Worm (Caenorhabditis elegans) whole organism, young adult: Measurements from ENCODE around the gene clec-173.

ENCODE experiments used
- F23B12.7 ChIP-seq: sonication (generic microtip); optimal IDR thresholded peaks from 2 replicates; lab custom pipeline; 2017; ENCODE audit warnings: missing genetic modification characterization, mild to moderate bottlenecking, missing compliant biosample characterization, antibody characterized with exemption, moderate library complexity; ENCODE audit not compliant: insufficient read depth
- F37B4.10 ChIP-seq: fragments of 200-800 bp; sonication (Bioruptor generic); IDR thresholded peaks from 2 replicates; pipeline ENCODE4 v1.3.6; 2022; ENCODE audit warnings: missing genetic modification characterization, missing compliant biosample characterization
- F57A8.1 ChIP-seq: fragments of 200-800 bp; sonication (Bioruptor generic); optimal IDR thresholded peaks from 2 replicates; lab custom pipeline; 2018; ENCODE audit warnings: mild to moderate bottlenecking, missing genetic modification characterization, moderate library complexity, missing compliant biosample characterization
- T07F8.4 ChIP-seq: sonication (generic microtip); optimal IDR thresholded peaks from 2 replicates; lab custom pipeline; 2016; ENCODE audit warnings: mild to moderate bottlenecking, missing genetic modification characterization, moderate library complexity, missing compliant biosample characterization
- T26A5.8 ChIP-seq: sonication (generic microtip); optimal IDR thresholded peaks from 2 replicates; lab custom pipeline; 2016; ENCODE audit warnings: missing genetic modification characterization, missing compliant biosample characterization
- Y53F4B.3 ChIP-seq: fragments of 200-800 bp; sonication (Bioruptor generic); IDR thresholded peaks from 2 replicates; pipeline ENCODE4 v1.3.6; 2022; ENCODE audit warnings: missing genetic modification reagents, missing genetic modification characterization, missing compliant biosample characterization
- Y79H2A.3 ChIP-seq: fragments of 200-800 bp; sonication (Bioruptor generic); conservative IDR thresholded peaks from 2 replicates; pipeline ENCODE4 v1.3.6; 2022; ENCODE audit warnings: missing genetic modification reagents, missing genetic modification characterization, missing compliant biosample characterization
- aptf-3 ChIP-seq: fragments of 200-800 bp; sonication (Bioruptor generic); IDR thresholded peaks from 2 replicates; pipeline ENCODE4 v1.3.6; 2022; ENCODE audit warnings: missing genetic modification characterization, missing compliant biosample characterization
- athp-1 ChIP-seq: sonication (generic microtip); optimal IDR thresholded peaks from 2 replicates; lab custom pipeline; 2017; ENCODE audit warnings: mild to moderate bottlenecking, missing genetic modification characterization, missing compliant biosample characterization
- attf-3 ChIP-seq: fragments of 200-800 bp; sonication (Bioruptor generic); conservative IDR thresholded peaks from 2 replicates; pipeline ENCODE4 v1.3.6; 2022; ENCODE audit warnings: missing genetic modification reagents, missing genetic modification characterization, missing compliant biosample characterization
- ccch-3 ChIP-seq: fragments of 200-800 bp; sonication (Bioruptor generic); optimal IDR thresholded peaks from 2 replicates; lab custom pipeline; 2018; ENCODE audit warnings: mild to moderate bottlenecking, missing genetic modification characterization, missing compliant biosample characterization
- cebp-1 ChIP-seq, 2 experiments: fragments of 200-800 bp in 1 of 2; sonication (Bioruptor generic) in 1 of 2; sonication (generic microtip) in 1 of 2; IDR thresholded peaks in 1 of 2; optimal IDR thresholded peaks in 1 of 2; 2 replicates each; pipeline versions ENCODE4 v1.3.6 to Lab custom; 2017 to 2022; ENCODE audit warnings: missing compliant biosample characterization in 2 of 2, missing genetic modification characterization in 2 of 2, mild to moderate bottlenecking in 1 of 2, missing genetic modification reagents in 1 of 2, moderate library complexity in 1 of 2
- cebp-2 ChIP-seq: fragments of 200-800 bp; sonication (Bioruptor generic); IDR thresholded peaks from 2 replicates; pipeline ENCODE4 v1.3.6; 2022; ENCODE audit warnings: missing genetic modification characterization, missing compliant biosample characterization
- ceh-100 ChIP-seq: fragments of 200-800 bp; sonication (Bioruptor generic); IDR thresholded peaks from 2 replicates; pipeline ENCODE4 v1.3.6; 2022; ENCODE audit warnings: missing genetic modification reagents, missing genetic modification characterization, missing compliant biosample characterization
- ceh-58 ChIP-seq: fragments of 200-800 bp; sonication (Bioruptor generic); IDR thresholded peaks from 2 replicates; pipeline ENCODE4 v1.3.6; 2022; ENCODE audit warnings: missing genetic modification characterization, missing compliant biosample characterization
- ceh-91 ChIP-seq: fragments of 200-800 bp; sonication (Bioruptor generic); IDR thresholded peaks from 2 replicates; pipeline ENCODE4 v1.3.6; 2022; ENCODE audit warnings: missing genetic modification reagents, missing genetic modification characterization, missing compliant biosample characterization
- die-1 ChIP-seq: sonication (generic microtip); optimal IDR thresholded peaks from 2 replicates; lab custom pipeline; 2016; ENCODE audit warnings: missing genotype, mild to moderate bottlenecking, missing genetic modification characterization, missing compliant biosample characterization
- efl-1 ChIP-seq: fragments of 150-350 bp; optimal IDR thresholded peaks from 2 replicates; lab custom pipeline; 2014; ENCODE audit warnings: missing biosample characterization, missing genetic modification reagents, missing genetic modification characterization
- egl-18 ChIP-seq: fragments of 200-800 bp; sonication (Bioruptor generic); IDR thresholded peaks from 2 replicates; pipeline ENCODE4 v1.3.6; 2022; ENCODE audit warnings: missing genetic modification reagents, missing genetic modification characterization, missing compliant biosample characterization
- egl-44 ChIP-seq: fragments of 200-800 bp; sonication (Bioruptor generic); IDR thresholded peaks from 2 replicates; pipeline ENCODE4 v1.3.6; 2022; ENCODE audit warnings: missing genetic modification reagents, missing genetic modification characterization, missing compliant biosample characterization
- ets-4 ChIP-seq: fragments of 200-800 bp; sonication (Bioruptor generic); optimal IDR thresholded peaks from 2 replicates; lab custom pipeline; 2018; ENCODE audit warnings: mild to moderate bottlenecking, missing genetic modification characterization, missing compliant biosample characterization
- hmg-20 ChIP-seq: fragments of 200-800 bp; sonication (Bioruptor generic); IDR thresholded peaks from 2 replicates; pipeline ENCODE4 v1.3.6; 2022; ENCODE audit warnings: missing genetic modification reagents, missing genetic modification characterization, missing compliant biosample characterization
- hsf-1 ChIP-seq: fragments of 200-800 bp; sonication (Bioruptor generic); IDR thresholded peaks from 2 replicates; pipeline ENCODE4 v1.3.6; 2022; ENCODE audit warnings: missing genetic modification reagents, missing genetic modification characterization, missing compliant biosample characterization
- lin-26 ChIP-seq: fragments of 200-800 bp; sonication (Bioruptor generic); IDR thresholded peaks from 2 replicates; pipeline ENCODE4 v1.3.6; 2022; ENCODE audit warnings: missing genetic modification reagents, missing genetic modification characterization, missing compliant biosample characterization
- lir-1 ChIP-seq: fragments of 200-800 bp; sonication (Bioruptor generic); conservative IDR thresholded peaks from 2 replicates; pipeline ENCODE4 v1.3.6; 2022; ENCODE audit warnings: missing genetic modification reagents, missing genetic modification characterization, missing compliant biosample characterization
- madf-6 ChIP-seq: fragments of 200-800 bp; sonication (Bioruptor generic); IDR thresholded peaks from 2 replicates; pipeline ENCODE4 v1.3.6; 2022; ENCODE audit warnings: missing genetic modification reagents, missing genetic modification characterization, missing compliant biosample characterization
- mel-28 ChIP-seq: sonication (generic microtip); optimal IDR thresholded peaks from 2 replicates; lab custom pipeline; 2016; ENCODE audit warnings: borderline replicate concordance, mild to moderate bottlenecking, missing genetic modification characterization, missing compliant biosample characterization
- nfya-1 ChIP-seq: sonication (generic microtip); optimal IDR thresholded peaks from 2 replicates; lab custom pipeline; 2017; ENCODE audit warnings: antibody characterized with exemption, missing compliant biosample characterization, missing genetic modification characterization, borderline replicate concordance; ENCODE audit not compliant: insufficient read depth
- nfya-2 ChIP-seq: fragments of 200-800 bp; sonication (Bioruptor generic); IDR thresholded peaks from 2 replicates; pipeline ENCODE4 v1.3.6; 2022; ENCODE audit warnings: missing genetic modification reagents, missing genetic modification characterization, missing compliant biosample characterization
- nfyb-1 ChIP-seq: fragments of 200-800 bp; sonication (Bioruptor generic); IDR thresholded peaks from 2 replicates; pipeline ENCODE4 v1.3.6; 2022; ENCODE audit warnings: missing genetic modification reagents, missing genetic modification characterization, missing compliant biosample characterization
- nhr-120 ChIP-seq: fragments of 200-800 bp; sonication (Bioruptor generic); IDR thresholded peaks from 2 replicates; pipeline ENCODE4 v1.3.6; 2022; ENCODE audit warnings: missing genetic modification characterization, missing compliant biosample characterization
- nhr-179 ChIP-seq: sonication (generic microtip); optimal IDR thresholded peaks from 2 replicates; lab custom pipeline; 2016; ENCODE audit warnings: mild to moderate bottlenecking, missing genetic modification characterization, missing compliant biosample characterization
- nhr-27 ChIP-seq: fragments of 200-800 bp; sonication (Bioruptor generic); optimal IDR thresholded peaks from 2 replicates; lab custom pipeline; 2018; ENCODE audit warnings: mild to moderate bottlenecking, missing genetic modification characterization, moderate library complexity, missing compliant biosample characterization
- rcor-1 ChIP-seq: fragments of 200-800 bp; sonication (Bioruptor generic); IDR thresholded peaks from 2 replicates; pipeline ENCODE4 v1.3.6; 2022; ENCODE audit warnings: missing genetic modification reagents, missing genetic modification characterization, missing compliant biosample characterization
- rec-8 ChIP-seq, 2 experiments: sonication (generic microtip); optimal IDR thresholded peaks; 2 replicates each; lab custom pipeline; 2016; ENCODE audit warnings: mild to moderate bottlenecking in 2 of 2, missing genetic modification characterization in 2 of 2, missing genetic modification reagents in 2 of 2, missing genotype in 2 of 2, missing biosample characterization in 1 of 2, missing compliant biosample characterization in 1 of 2, moderate library complexity in 1 of 2
- repo-1 ChIP-seq: sonication (generic microtip); optimal IDR thresholded peaks from 2 replicates; lab custom pipeline; 2017; ENCODE audit warnings: mild to moderate bottlenecking, missing genetic modification characterization, missing compliant biosample characterization
- rpc-1 ChIP-seq, 2 experiments: fragments of 150-350 bp in 1 of 2; sonication (generic microtip) in 1 of 2; optimal IDR thresholded peaks; 2 replicates each; lab custom pipeline; 2014 to 2018; ENCODE audit warnings: missing biosample characterization in 1 of 2, missing genetic modification characterization in 1 of 2, missing genetic modification reagents in 1 of 2, missing genotype in 1 of 2
- snpc-1.3 ChIP-seq: sonication (generic microtip); optimal IDR thresholded peaks from 2 replicates; lab custom pipeline; 2017; ENCODE audit warnings: missing genetic modification characterization, mild to moderate bottlenecking, missing compliant biosample characterization, antibody characterized with exemption, moderate library complexity, missing genotype, missing genetic modification reagents; ENCODE audit not compliant: insufficient read depth
- tbp1 ChIP-seq: fragments of 200-800 bp; sonication (Bioruptor generic); optimal IDR thresholded peaks from 2 replicates; lab custom pipeline; 2018; ENCODE audit warnings: mild to moderate bottlenecking, missing genetic modification characterization, missing compliant biosample characterization
- unc-62 ChIP-seq: fragments of 150-350 bp; optimal IDR thresholded peaks from 2 replicates; lab custom pipeline; 2014; ENCODE audit warnings: missing biosample characterization, missing genetic modification reagents, missing genetic modification characterization
- zfh-2 ChIP-seq: fragments of 200-800 bp; sonication (Bioruptor generic); conservative IDR thresholded peaks from 2 replicates; pipeline ENCODE4 v1.3.6; 2022; ENCODE audit warnings: missing genetic modification reagents, missing genetic modification characterization, missing compliant biosample characterization
- ztf-22 ChIP-seq: fragments of 200-800 bp; sonication (Bioruptor generic); optimal IDR thresholded peaks from 2 replicates; lab custom pipeline; 2018; ENCODE audit warnings: mild to moderate bottlenecking, missing genetic modification characterization, moderate library complexity, missing compliant biosample characterization
- ztf-25 ChIP-seq: fragments of 200-800 bp; sonication (Bioruptor generic); IDR thresholded peaks from 2 replicates; pipeline ENCODE4 v1.3.6; 2022; ENCODE audit warnings: missing genetic modification reagents, missing genetic modification characterization, missing compliant biosample characterization
- ztf-26 ChIP-seq: sonication (generic microtip); optimal IDR thresholded peaks from 2 replicates; lab custom pipeline; 2017; ENCODE audit warnings: missing genetic modification characterization, missing compliant biosample characterization
- ztf-3 ChIP-seq: fragments of 200-800 bp; sonication (Bioruptor generic); optimal IDR thresholded peaks from 2 replicates; lab custom pipeline; 2018; ENCODE audit warnings: mild to moderate bottlenecking, missing genetic modification characterization, missing compliant biosample characterization

The clec-173 gene

ce11 chrIV:3296578-3297549 lies 29.4 kb upstream of the clec-173 start (continued):
- TF ChIP-seq rec-8 (tag; optimal IDR thresholded peaks at IDR 0.05; lab: Kevin White, UChicago) (no peak), cebp-2 (GFP tag; lab: Robert Waterston, UW) (no peak), hmg-20 (GFP tag; lab: Robert Waterston, UW) (no peak), F23B12.7 (tag; lab: Kevin White, UChicago) (no peak), nfya-1 (tag; lab: Kevin White, UChicago) (no peak), rpc-1 (optimal IDR thresholded peaks at IDR 0.05; lab: Kevin White, UChicago) (no peak), rpc-1 (tag; optimal IDR thresholded peaks at IDR 0.05; lab: Kevin White, UChicago) (no peak), hsf-1 (GFP tag; lab: Robert Waterston, UW) (peak; percentile 44; the same call in 1 of the 2 replicates), die-1 (tag; lab: Kevin White, UChicago) (peak; percentile 41), repo-1 (peak; percentile 37), unc-62 (GFP tag; lab: Kevin White, UChicago) (no peak), efl-1 (no peak), ztf-26 (no peak), egl-44 (no peak), F37B4.10 (GFP tag; lab: Robert Waterston, UW) (no peak), ccch-3 (GFP tag; lab: Kevin White, UChicago) (no peak), Y53F4B.3 (GFP tag; lab: Robert Waterston, UW) (no peak), attf-3 (no peak), ztf-22 (no peak), nfya-2 (no peak), ztf-25 (GFP tag; lab: Robert Waterston, UW) (no peak), rcor-1 (no peak), snpc-1.3 (tag; lab: Kevin White, UChicago) (peak; percentile 40), mel-28 (no peak), ceh-58 (GFP tag; lab: Robert Waterston, UW) (no peak), nhr-27 (tag; lab: Kevin White, UChicago) (peak; percentile 69), cebp-1 (GFP tag; IDR thresholded peaks at IDR 0.05; lab: Robert Waterston, UW) (no peak), cebp-1 (tag; optimal IDR thresholded peaks at IDR 0.05; lab: Kevin White, UChicago) (peak; percentile 36), ceh-100 (GFP tag; lab: Robert Waterston, UW) (no peak), egl-18 (no peak), nhr-120 (no peak), aptf-3 (GFP tag; lab: Robert Waterston, UW) (0 out of 2 replicates have a peak, but pooled peaks have one; percentile 77), ets-4 (GFP tag; lab: Kevin White, UChicago) (no peak), ceh-91 (GFP tag; lab: Robert Waterston, UW) (no peak), F57A8.1 (GFP tag; lab: Kevin White, UChicago) (no peak)

- TF ChIP-seq lin-26 (peak; percentile 44; the same call in 1 of the 2 replicates), athp-1 (tag; lab: Kevin White, UChicago) (peak; percentile 89), Y79H2A.3 (peak; percentile 57; the same call in 1 of the 2 replicates), zfh-2 (GFP tag; lab: Robert Waterston, UW) (no peak), rpc-1 (optimal IDR thresholded peaks at IDR 0.05; lab: Kevin White, UChicago) (no peak), rpc-1 (tag; optimal IDR thresholded peaks at IDR 0.05; lab: Kevin White, UChicago) (no peak), T26A5.8 (tag; lab: Kevin White, UChicago) (no peak), tbp1 (GFP tag; lab: Kevin White, UChicago) (peak; percentile 73), nhr-179 (tag; lab: Kevin White, UChicago) (no peak), T07F8.4 (tag; lab: Kevin White, UChicago) (peak; percentile 20), ceh-91 (GFP tag; lab: Robert Waterston, UW) (peak; percentile 95), lir-1 (GFP tag; lab: Robert Waterston, UW) (peak; percentile 89), ztf-3 (no peak), madf-6 (peak; percentile 94), cebp-2 (GFP tag; lab: Robert Waterston, UW) (no peak), nfyb-1 (GFP tag; lab: Robert Waterston, UW) (peak; percentile 74)
These were observed 27.2 kb upstream of the clec-173 start, which contains the start of gene W08E12.7 for ce11 chrIV:3294553-3295185. Gene W08E12.7 (plus strand): TSS chrIV:3295135.
